Fruit fly (Drosophila melanogaster) whole organism, prepupa: Measurements from ENCODE around the gene bab1.

Experiments
- CG11294 ChIP-seq: fragments of 200-800 bp; sonication (Bioruptor generic); IDR thresholded peaks from 2 replicates; pipeline ENCODE4 v1.3.6; 2022; ENCODE audit warnings: missing biosample characterization, missing genetic modification characterization
- CG1621 ChIP-seq: fragments of 200-800 bp; sonication (Bioruptor generic); optimal IDR thresholded peaks from 3 replicates; lab custom pipeline; 2018; ENCODE audit warnings: missing biosample characterization, mild to moderate bottlenecking, missing genetic modification characterization
- CG32006 ChIP-seq: fragments of 200-800 bp; sonication (Bioruptor generic); optimal IDR thresholded peaks from 3 replicates; lab custom pipeline; 2017; ENCODE audit warnings: missing biosample characterization, mild to moderate bottlenecking, missing genetic modification characterization
- CG6163 ChIP-seq: fragments of 200-800 bp; sonication (Bioruptor generic); IDR thresholded peaks from 3 replicates; pipeline ENCODE4 v1.3.6; 2022; ENCODE audit warnings: missing biosample characterization, missing genetic modification characterization
- Hr39 ChIP-seq: fragments of 200-800 bp; sonication (Bioruptor generic); optimal IDR thresholded peaks from 2 replicates; lab custom pipeline; 2016; ENCODE audit warnings: missing biosample characterization, missing genetic modification characterization
- Met ChIP-seq: fragments of 200-800 bp; sonication (Bioruptor generic); optimal IDR thresholded peaks from 3 replicates; lab custom pipeline; 2016; ENCODE audit warnings: missing biosample characterization, missing genetic modification characterization
- OdsH ChIP-seq: fragments of 200-800 bp; sonication (Bioruptor generic); optimal IDR thresholded peaks from 3 replicates; lab custom pipeline; 2016; ENCODE audit warnings: missing biosample characterization, missing genetic modification characterization
- Sox102F ChIP-seq: fragments of 200-800 bp; sonication (Bioruptor generic); optimal IDR thresholded peaks from 2 replicates; lab custom pipeline; 2016; ENCODE audit warnings: missing biosample characterization, mild to moderate bottlenecking, missing genetic modification characterization
- achi ChIP-seq: fragments of 200-800 bp; sonication (Bioruptor generic); optimal IDR thresholded peaks from 3 replicates; lab custom pipeline; 2016; ENCODE audit warnings: missing biosample characterization, missing genetic modification characterization
- dac ChIP-seq: fragments of 200-800 bp; sonication (Bioruptor generic); optimal IDR thresholded peaks from 2 replicates; lab custom pipeline; 2017; ENCODE audit warnings: missing biosample characterization, mild to moderate bottlenecking, missing genetic modification characterization
- dsx ChIP-seq: fragments of 200-800 bp; optimal IDR thresholded peaks from 3 replicates; lab custom pipeline; 2019; ENCODE audit warnings: missing biosample characterization, mild to moderate bottlenecking, missing genetic modification characterization, moderate library complexity; ENCODE audit not compliant: poor library complexity, severe bottlenecking
- eg ChIP-seq: fragments of 200-800 bp; sonication (Bioruptor generic); IDR thresholded peaks from 3 replicates; pipeline ENCODE4 v1.3.6; 2022; ENCODE audit warnings: missing biosample characterization, missing genetic modification characterization
- net ChIP-seq: fragments of 200-800 bp; sonication (Bioruptor generic); optimal IDR thresholded peaks from 3 replicates; lab custom pipeline; 2016; ENCODE audit warnings: missing biosample characterization, missing genetic modification characterization
- salr ChIP-seq, 2 experiments: fragments of 200-800 bp; sonication (Bioruptor generic); optimal IDR thresholded peaks; 3 replicates each; lab custom pipeline; 2016 to 2018; ENCODE audit warnings: missing biosample characterization in 2 of 2, missing genetic modification characterization in 2 of 2, mild to moderate bottlenecking in 1 of 2

dm6 chr3L:1005859-1006258 lies 95.0 kb downstream of the bab1 start:
- TF ChIP-seq dac (GFP tag; lab: Kevin White, UChicago) (no peak), CG1621 (tag; lab: Kevin White, UChicago) (no peak), Sox102F (GFP tag; lab: Kevin White, UChicago) (no peak), OdsH (no peak), Hr39 (GFP tag; lab: Kevin White, UChicago) (no peak), CG6163 (no peak), CG11294 (GFP tag; lab: Robert Waterston, UW) (no peak), eg (no peak), CG32006 (no peak), Met (GFP tag; lab: Kevin White, UChicago) (no peak), achi (GFP tag; lab: Kevin White, UChicago) (no peak), net (GFP tag; lab: Kevin White, UChicago) (no peak), dsx (GFP tag; lab: Kevin White, UChicago) (no peak), salr (GFP tag; optimal IDR thresholded peaks at IDR 0.05; lab: Kevin White, UChicago) (no peak)
